Worm (Caenorhabditis elegans) whole organism, midembryonic: Measurements from ENCODE around the gene ccz-1.

Experiments used
- T22C8.4 ChIP-seq: fragments of 200-800 bp; sonication (Bioruptor generic); IDR thresholded peaks from 2 replicates; pipeline ENCODE4 v1.3.6; 2022; ENCODE audit warnings: missing genetic modification characterization, missing compliant biosample characterization
- cog-1 ChIP-seq: sonication (generic microtip); optimal IDR thresholded peaks from 2 replicates; lab custom pipeline; 2016; ENCODE audit warnings: missing genetic modification characterization, missing compliant biosample characterization
- tab-1 ChIP-seq: fragments of 200-800 bp; sonication (Bioruptor generic); IDR thresholded peaks from 2 replicates; pipeline ENCODE4 v1.3.6; 2022; ENCODE audit warnings: missing genetic modification characterization, missing compliant biosample characterization
- ztf-29 ChIP-seq: fragments of 200-800 bp; sonication (Bioruptor generic); IDR thresholded peaks from 2 replicates; pipeline ENCODE4 v1.3.6; 2022; ENCODE audit warnings: missing genetic modification reagents, missing genetic modification characterization, missing compliant biosample characterization

- TF ChIP-seq ztf-29 (GFP tag; lab: Robert Waterston, UW) (no peak), T22C8.4 (no peak), tab-1 (no peak), cog-1 (tag; lab: Kevin White, UChicago) (no peak)
Measured at ce11 chrV:13657291-13657690, 21.4 kb upstream of the ccz-1 start.
